Worm (Caenorhabditis elegans): ENCODE results near the gene csq-1.

DNA sequence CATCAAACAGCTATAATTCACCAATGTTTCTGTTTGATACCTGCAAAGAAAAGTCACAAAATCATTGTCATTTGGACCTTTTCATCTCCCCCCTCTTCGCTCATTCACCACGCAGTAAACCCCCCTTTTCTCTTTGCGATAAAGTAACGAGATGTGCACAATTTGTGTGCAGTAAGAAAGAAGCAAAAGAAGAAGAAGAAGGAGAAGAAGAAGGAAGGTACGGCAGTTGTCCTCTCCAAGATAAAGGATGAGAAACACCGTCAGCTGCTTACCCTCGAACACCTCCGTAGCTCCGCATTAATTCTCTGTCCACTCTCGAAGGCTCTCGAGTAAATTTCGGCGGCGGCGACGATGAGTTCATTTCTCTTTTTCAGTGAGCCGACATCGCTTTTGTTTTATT, 31.2 kb upstream of the csq-1 start:
- TF ChIP-seq ceh-24 (tag; optimal IDR thresholded peaks at IDR 0.05): no peak
- TF ChIP-seq ama-1 (optimal IDR thresholded peaks at IDR 0.05): no peak
- no peak for TF ChIP-seq sox-4 (tag; optimal IDR thresholded peaks at IDR 0.05)
- no peak for TF ChIP-seq fkh-10 (GFP tag; optimal IDR thresholded peaks at IDR 0.05)
